Fruit fly (Drosophila melanogaster): ENCODE measurements around the gene tctn.

tctn gene

DNA sequence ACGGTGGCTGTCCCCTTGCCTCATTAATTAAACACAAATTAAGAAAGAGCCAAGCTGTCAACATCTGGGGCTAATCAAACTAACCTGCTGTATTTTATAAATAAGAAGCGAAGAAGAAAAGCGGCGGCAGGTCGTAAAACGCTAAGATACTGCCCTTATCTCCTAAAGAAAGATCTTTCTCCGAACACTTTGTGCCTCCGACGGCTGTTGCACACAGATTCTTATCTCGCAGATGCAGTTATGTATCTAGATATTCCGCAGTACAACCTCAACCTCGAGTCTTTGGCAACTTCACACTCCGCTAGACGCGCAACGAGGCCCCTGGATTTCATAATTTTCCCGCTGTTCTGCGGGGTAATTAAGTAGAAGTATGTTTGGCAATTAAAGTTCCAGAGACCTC is 49.5 kb upstream of the tctn start (continued):
- peak; percentile 44 for TF ChIP-seq Blimp-1 (GFP tag; optimal IDR thresholded peaks at IDR 0.05)
- TF ChIP-seq CG13624 (GFP tag; optimal IDR thresholded peaks at IDR 0.05) = no peak
- no peak for TF ChIP-seq repo (GFP tag; optimal IDR thresholded peaks at IDR 0.05)
- no peak for TF ChIP-seq ttk (GFP tag; IDR thresholded peaks at IDR 0.05)
- TF ChIP-seq crol (GFP tag; IDR thresholded peaks at IDR 0.05) = peak; percentile 17; the same call in 1 of the 2 replicates
- no peak for TF ChIP-seq bsh (GFP tag; optimal IDR thresholded peaks at IDR 0.05)
- TF ChIP-seq cad (GFP tag; optimal IDR thresholded peaks at IDR 0.05) = peak; percentile 23
- no peak for TF ChIP-seq CG6791 (GFP tag; IDR thresholded peaks at IDR 0.05; ENCODE audit: partially characterized antibody)
- peak; percentile 15 for TF ChIP-seq kni (GFP tag; optimal IDR thresholded peaks at IDR 0.05)
- TF ChIP-seq CG2875 (GFP tag; optimal IDR thresholded peaks at IDR 0.05) = no peak
- no peak for TF ChIP-seq exex (tag; optimal IDR thresholded peaks at IDR 0.05)
- TF ChIP-seq CG15479 (GFP tag; optimal IDR thresholded peaks at IDR 0.05) = peak; percentile 82
- TF ChIP-seq CG30020 (tag; optimal IDR thresholded peaks at IDR 0.05) = no peak
- TF ChIP-seq CG14860 (GFP tag; IDR thresholded peaks at IDR 0.05; ENCODE audit: partially characterized antibody) = no peak
- TF ChIP-seq vvl (GFP tag; IDR thresholded peaks at IDR 0.05) = no peak
- no peak for TF ChIP-seq danr (GFP tag; IDR thresholded peaks at IDR 0.05)
- peak; percentile 89 for TF ChIP-seq grn (GFP tag; optimal IDR thresholded peaks at IDR 0.05)
- no peak for TF ChIP-seq Hr3 (GFP tag; optimal IDR thresholded peaks at IDR 0.05)
- no peak for TF ChIP-seq CG8924 (tag; optimal IDR thresholded peaks at IDR 0.05)
- TF ChIP-seq Gug (GFP tag; IDR thresholded peaks at IDR 0.05) = no peak
- TF ChIP-seq CG33557 (GFP tag; optimal IDR thresholded peaks at IDR 0.05) = no peak
- no peak for TF ChIP-seq bowl (GFP tag; IDR thresholded peaks at IDR 0.05)
- TF ChIP-seq Oaz (GFP tag; IDR thresholded peaks at IDR 0.05) = no peak
- no peak for TF ChIP-seq tna (GFP tag; IDR thresholded peaks at IDR 0.05; ENCODE audit: partially characterized antibody)
- no peak for TF ChIP-seq gfzf (GFP tag; optimal IDR thresholded peaks at IDR 0.05)
- TF ChIP-seq twi (tag; optimal IDR thresholded peaks at IDR 0.05) = peak; percentile 56
- no peak for TF ChIP-seq wek (GFP tag; optimal IDR thresholded peaks at IDR 0.05)
- TF ChIP-seq tgo (GFP tag; IDR thresholded peaks at IDR 0.05) = no peak
- TF ChIP-seq CG4617 (GFP tag; optimal IDR thresholded peaks at IDR 0.05; ENCODE audit: borderline replicate concordance) = no peak
- no peak for TF ChIP-seq CG7928 (GFP tag; optimal IDR thresholded peaks at IDR 0.05)
- 0 out of 3 replicates have a peak, but pooled peaks have one; percentile 16 for TF ChIP-seq HLH4C (GFP tag; IDR thresholded peaks at IDR 0.05; ENCODE audit: partially characterized antibody)
- no peak for TF ChIP-seq CG6765 (GFP tag; optimal IDR thresholded peaks at IDR 0.05)
- no peak for TF ChIP-seq CG8359 (GFP tag; optimal IDR thresholded peaks at IDR 0.05; ENCODE audit: borderline replicate concordance)
- no peak for TF ChIP-seq ci (GFP tag; IDR thresholded peaks at IDR 0.05)
- no peak for TF ChIP-seq CG1529 (GFP tag; optimal IDR thresholded peaks at IDR 0.05)
- no peak for TF ChIP-seq Sry-β (GFP tag; optimal IDR thresholded peaks at IDR 0.05)
- no peak for TF ChIP-seq dimm (GFP tag; IDR thresholded peaks at IDR 0.05)
- no peak for TF ChIP-seq Mad (GFP tag; optimal IDR thresholded peaks at IDR 0.05)
- TF ChIP-seq Max (GFP tag; optimal IDR thresholded peaks at IDR 0.05) = no peak
- TF ChIP-seq BEAF-32 (GFP tag; optimal IDR thresholded peaks at IDR 0.05) = no peak
- TF ChIP-seq zen (tag; optimal IDR thresholded peaks at IDR 0.05) = no peak
- TF ChIP-seq Six4 (GFP tag; optimal IDR thresholded peaks at IDR 0.05) = no peak
- TF ChIP-seq Atf3 (GFP tag; optimal IDR thresholded peaks at IDR 0.05) = no peak
- no peak for TF ChIP-seq CG2889 (GFP tag; IDR thresholded peaks at IDR 0.05)
- TF ChIP-seq rib (GFP tag; IDR thresholded peaks at IDR 0.05) = no peak
- no peak for TF ChIP-seq gt (GFP tag; IDR thresholded peaks at IDR 0.05)
- no peak for TF ChIP-seq HmgD (GFP tag; optimal IDR thresholded peaks at IDR 0.05)
- TF ChIP-seq run (tag; optimal IDR thresholded peaks at IDR 0.05) = no peak
- no peak for TF ChIP-seq CG8281 (tag; optimal IDR thresholded peaks at IDR 0.05)
- no peak for TF ChIP-seq scrt (GFP tag; optimal IDR thresholded peaks at IDR 0.05)
- TF ChIP-seq Dll (GFP tag; IDR thresholded peaks at IDR 0.05; ENCODE audit: partially characterized antibody) = 0 out of 4 replicates have a peak, but pooled peaks have one; percentile 8

All from whole organism, embryonic.